Worm (Caenorhabditis elegans): ENCODE data around the gene W06G6.2.
"Not testable (repeated sequence)": the region's sequence is repeated elsewhere in the genome, so short reads cannot be mapped to it uniquely, and the experiment has no call there.

Gene W06G6.2

DNA sequence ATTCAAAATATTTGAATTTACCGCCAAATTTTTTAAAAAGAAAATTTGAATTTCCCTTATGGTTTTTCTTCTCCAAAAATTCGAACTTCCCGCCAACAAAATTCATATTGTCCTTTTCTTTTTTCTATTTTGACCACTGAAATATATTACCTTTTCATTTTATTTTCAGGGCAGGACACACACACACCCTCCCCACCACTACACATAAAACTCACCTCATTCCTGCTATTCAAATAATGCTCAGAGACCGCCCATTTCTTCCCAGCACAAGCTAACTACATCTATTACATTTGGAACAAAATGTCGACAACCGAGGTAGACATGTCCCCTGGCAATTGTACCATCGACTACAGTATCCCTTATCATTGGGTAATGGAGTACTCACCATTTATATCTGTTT lies 25.2 kb downstream of the W06G6.2 start, which contains the start of gene W06G6.15:
Gene W06G6.15 (plus strand): TSS at position 301 of the 400 bp plus-strand sequence.
- not testable (repeated sequence) for TF ChIP-seq Y116A8C.19 (tag; optimal IDR thresholded peaks at IDR 0.05; ENCODE audit: borderline replicate concordance); ceh-8 (GFP tag; optimal IDR thresholded peaks at IDR 0.05); ztf-11 (tag; optimal IDR thresholded peaks at IDR 0.05)

DNA sequence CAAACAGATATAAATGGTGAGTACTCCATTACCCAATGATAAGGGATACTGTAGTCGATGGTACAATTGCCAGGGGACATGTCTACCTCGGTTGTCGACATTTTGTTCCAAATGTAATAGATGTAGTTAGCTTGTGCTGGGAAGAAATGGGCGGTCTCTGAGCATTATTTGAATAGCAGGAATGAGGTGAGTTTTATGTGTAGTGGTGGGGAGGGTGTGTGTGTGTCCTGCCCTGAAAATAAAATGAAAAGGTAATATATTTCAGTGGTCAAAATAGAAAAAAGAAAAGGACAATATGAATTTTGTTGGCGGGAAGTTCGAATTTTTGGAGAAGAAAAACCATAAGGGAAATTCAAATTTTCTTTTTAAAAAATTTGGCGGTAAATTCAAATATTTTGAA lies 31.7 kb downstream of the W06G6.2 start, which contains the start of gene Y70C5B.2:
Gene Y70C5B.2 (minus strand): TSS at position 101 of the 400 bp plus-strand sequence.
- not testable (repeated sequence) for TF ChIP-seq dpl-1 (GFP tag; optimal IDR thresholded peaks at IDR 0.05); ceh-8 (GFP tag; optimal IDR thresholded peaks at IDR 0.05); tlp-1 (tag; optimal IDR thresholded peaks at IDR 0.05)

DNA sequence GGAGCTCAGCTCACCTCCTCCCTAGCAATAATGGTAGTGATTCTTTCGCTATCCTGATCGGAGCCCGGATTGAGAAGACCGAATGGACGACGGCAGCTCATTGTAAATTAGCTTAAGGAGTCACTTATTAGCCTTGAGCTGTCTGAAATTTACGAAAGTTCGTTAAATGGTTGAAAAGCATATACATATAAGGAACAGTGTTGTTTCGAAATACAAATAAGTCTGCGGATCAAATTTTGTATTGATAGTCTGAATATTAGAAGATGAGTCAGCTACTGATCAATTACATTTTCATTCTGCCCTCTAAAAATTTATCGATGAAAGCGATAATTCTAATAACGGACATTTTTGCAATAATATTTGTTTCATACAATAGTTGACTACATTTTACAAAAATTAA lies 37.6 kb downstream of the W06G6.2 start, which contains the start of gene F14F8.14:
Gene F14F8.14 (minus strand): TSS at position 101 of the 400 bp plus-strand sequence.
- TF ChIP-seq nhr-84 (tag; optimal IDR thresholded peaks at IDR 0.05) = no peak
- no peak for TF ChIP-seq nhr-237 (tag; optimal IDR thresholded peaks at IDR 0.05)
- TF ChIP-seq ama-1 (optimal IDR thresholded peaks at IDR 0.05) = no peak
- no peak for TF ChIP-seq ztf-11 (tag; optimal IDR thresholded peaks at IDR 0.05)
- no peak for TF ChIP-seq mab-9 (GFP tag; IDR thresholded peaks at IDR 0.05)
- TF ChIP-seq unc-130 (tag; optimal IDR thresholded peaks at IDR 0.05) = no peak
- no peak for TF ChIP-seq Y116A8C.19 (tag; optimal IDR thresholded peaks at IDR 0.05; ENCODE audit: borderline replicate concordance)
- TF ChIP-seq lir-3 (tag; optimal IDR thresholded peaks at IDR 0.05; ENCODE audit: poor library complexity) = no peak
- TF ChIP-seq lin-39 (tag; optimal IDR thresholded peaks at IDR 0.05) = no peak
- TF ChIP-seq ces-1 (GFP tag; optimal IDR thresholded peaks at IDR 0.05) = no peak
- no peak for TF ChIP-seq jun-1 (tag; optimal IDR thresholded peaks at IDR 0.05)
- TF ChIP-seq sup-37 (GFP tag; optimal IDR thresholded peaks at IDR 0.05) = no peak
- no peak for TF ChIP-seq aha-1 (tag; optimal IDR thresholded peaks at IDR 0.05)
- TF ChIP-seq blmp-1 (tag; optimal IDR thresholded peaks at IDR 0.05) = no peak

DNA sequence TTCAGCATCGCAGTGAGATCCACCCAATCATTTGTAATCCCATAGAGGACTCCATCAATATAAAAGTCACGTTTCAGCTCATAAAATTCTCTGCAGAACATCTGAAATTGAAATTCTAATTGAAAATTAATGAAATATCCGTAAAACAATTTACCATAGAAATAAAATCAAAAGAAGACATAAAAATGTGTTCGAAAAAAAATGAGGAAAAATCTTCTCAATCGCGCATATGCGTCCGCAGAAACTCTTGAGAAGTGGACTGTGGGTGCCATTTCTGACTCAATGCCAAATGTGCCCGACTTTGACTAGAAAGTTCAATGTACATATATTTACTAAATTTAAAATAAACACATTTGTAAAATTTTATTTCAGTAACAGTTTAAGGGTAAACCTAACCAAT lies 39.4 kb downstream of the W06G6.2 start, which contains the start of gene F14F8.9:
Gene F14F8.9 (minus strand): TSS at position 101 of the 400 bp plus-strand sequence.
- TF ChIP-seq sox-4 (tag; optimal IDR thresholded peaks at IDR 0.05) (no peak), lin-15B (tag; optimal IDR thresholded peaks at IDR 0.05) (no peak), grh-1 (GFP tag; IDR thresholded peaks at IDR 0.05) (no peak), Y116A8C.19 (tag; optimal IDR thresholded peaks at IDR 0.05; ENCODE audit: borderline replicate concordance) (no peak), fos-1 (tag; optimal IDR thresholded peaks at IDR 0.05) (no peak), nhr-85 (tag) (no peak), dpl-1 (GFP tag; optimal IDR thresholded peaks at IDR 0.05) (no peak), ztf-4 (tag; optimal IDR thresholded peaks at IDR 0.05) (no peak)

DNA sequence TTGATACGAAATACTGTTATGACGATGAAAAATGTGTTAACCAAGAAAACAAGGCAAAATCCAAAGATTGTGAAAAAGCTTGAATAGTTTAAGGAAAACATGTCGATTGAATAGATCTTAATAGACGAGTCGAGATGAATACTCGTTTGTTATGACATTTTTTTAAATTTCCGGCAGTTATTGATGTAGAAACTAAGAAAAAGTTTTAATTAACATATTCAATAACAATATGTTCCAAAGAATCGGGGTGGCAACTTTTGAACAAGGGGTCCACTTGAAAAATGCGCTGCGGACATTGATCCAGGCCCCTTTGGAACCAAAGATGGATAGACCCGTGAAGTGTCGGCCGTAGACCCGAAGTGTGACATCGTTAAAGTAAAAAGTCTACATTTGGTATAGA lies 42.1 kb downstream of the W06G6.2 start, which contains the start of gene str-61:
Gene str-61 (minus strand): TSS at position 101 of the 400 bp plus-strand sequence.
- TF ChIP-seq swsn-7 (tag; optimal IDR thresholded peaks at IDR 0.05) (no peak), unc-62 (GFP tag; optimal IDR thresholded peaks at IDR 0.05) (no peak), unc-130 (tag; optimal IDR thresholded peaks at IDR 0.05) (no peak), ceh-90 (tag; optimal IDR thresholded peaks at IDR 0.05) (no peak), dpl-1 (GFP tag; optimal IDR thresholded peaks at IDR 0.05) (no peak), nhr-77 (tag; optimal IDR thresholded peaks at IDR 0.05) (no peak), nhr-20 (tag; optimal IDR thresholded peaks at IDR 0.05) (no peak), Y116A8C.19 (tag; optimal IDR thresholded peaks at IDR 0.05; ENCODE audit: borderline replicate concordance) (no peak), nhr-19 (GFP tag; conservative IDR thresholded peaks at IDR 0.05) (no peak), C34B4.2 (tag; optimal IDR thresholded peaks at IDR 0.05) (no peak), ztf-11 (tag; optimal IDR thresholded peaks at IDR 0.05) (no peak), lin-15B (tag; optimal IDR thresholded peaks at IDR 0.05) (no peak), nhr-47 (tag; optimal IDR thresholded peaks at IDR 0.05) (no peak), nhr-11 (tag; optimal IDR thresholded peaks at IDR 0.05) (no peak), hlh-17 (GFP tag; optimal IDR thresholded peaks at IDR 0.05; ENCODE audit: borderline replicate concordance) (no peak)

Measured in whole organism, L1 larva.